Worm (Caenorhabditis elegans) whole organism, midembryonic: ENCODE results near the gene npr-29.

Experiments used
- cog-1 ChIP-seq: sonication (generic microtip); optimal IDR thresholded peaks from 2 replicates; lab custom pipeline; 2016; ENCODE audit warnings: missing genetic modification characterization, missing compliant biosample characterization
- flt-1 ChIP-seq: fragments of 200-800 bp; sonication (Bioruptor generic); IDR thresholded peaks from 2 replicates; pipeline ENCODE4 v1.3.6; 2022; ENCODE audit warnings: missing genetic modification characterization, missing compliant biosample characterization
- klf-2 ChIP-seq: fragments of 200-800 bp; sonication (Bioruptor generic); conservative IDR thresholded peaks from 2 replicates; pipeline ENCODE4 v1.3.6; 2022; ENCODE audit warnings: missing genetic modification reagents, missing genetic modification characterization, missing compliant biosample characterization
- med-1 ChIP-seq: sonication (generic microtip); optimal IDR thresholded peaks from 2 replicates; lab custom pipeline; 2017; ENCODE audit warnings: missing genetic modification characterization, mild to moderate bottlenecking, missing compliant biosample characterization, antibody characterized with exemption, missing genetic modification reagents; ENCODE audit not compliant: insufficient read depth
- ref-1 ChIP-seq: fragments of 200-800 bp; sonication (Bioruptor generic); conservative IDR thresholded peaks from 2 replicates; pipeline ENCODE4 v1.3.6; 2022; ENCODE audit warnings: missing genetic modification reagents, missing genetic modification characterization, missing compliant biosample characterization

DNA sequence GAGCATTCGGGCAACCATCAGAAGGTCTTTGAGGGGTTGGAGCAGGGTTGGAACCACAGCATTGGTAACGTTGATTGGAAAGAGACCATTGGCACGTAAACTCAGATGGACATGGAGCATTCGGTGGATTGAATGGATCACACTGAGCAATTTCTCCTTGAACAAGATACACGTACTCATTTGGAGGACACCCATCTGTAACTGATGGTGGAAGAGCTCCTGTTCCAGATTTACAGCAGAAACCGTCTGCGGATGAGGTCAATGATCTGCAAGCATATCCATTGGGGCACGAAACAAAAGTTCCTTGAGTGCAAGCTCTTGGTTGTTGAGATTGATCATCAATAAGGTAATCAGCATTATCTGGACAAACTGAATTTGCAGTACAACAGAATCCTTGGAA lies 13.3 kb downstream of the npr-29 start:
- TF ChIP-seq med-1 (GFP tag; lab: Kevin White, UChicago) (no peak), flt-1 (GFP tag; lab: Robert Waterston, UW) (no peak), cog-1 (tag; lab: Kevin White, UChicago) (no peak), ref-1 (GFP tag; lab: Robert Waterston, UW) (no peak), klf-2 (GFP tag; lab: Robert Waterston, UW) (no peak)
